Fruit fly (Drosophila melanogaster): ENCODE measurements around the gene Prestin.

Gene Prestin

dm6 chr3L:17956369-17957007, 48.9 kb upstream of the Prestin start (continued):
- TF ChIP-seq CG8290 (GFP tag; optimal IDR thresholded peaks at IDR 0.05) (no peak), CG8290 (tag; optimal IDR thresholded peaks at IDR 0.05) (peak in 1 of 2 experiments; percentile 9), HLH3B (GFP tag; IDR thresholded peaks at IDR 0.05) (no peak), ash1 (GFP tag; optimal IDR thresholded peaks at IDR 0.05) (no peak), CG14710 (tag; optimal IDR thresholded peaks at IDR 0.05) (no peak), her (GFP tag; optimal IDR thresholded peaks at IDR 0.05) (no peak), CG3995 (GFP tag; optimal IDR thresholded peaks at IDR 0.05) (no peak), Hmr (GFP tag; optimal IDR thresholded peaks at IDR 0.05) (peak; percentile 17), CG12769 (tag; optimal IDR thresholded peaks at IDR 0.05) (peak; percentile 9), CG11085 (GFP tag; IDR thresholded peaks at IDR 0.05) (0 out of 2 replicates have a peak, but pooled peaks have one; percentile 19), NFAT (GFP tag; IDR thresholded peaks at IDR 0.05) (no peak), br (optimal IDR thresholded peaks at IDR 0.05) (no peak), sc (optimal IDR thresholded peaks at IDR 0.05) (no peak), sc (GFP tag; optimal IDR thresholded peaks at IDR 0.05) (no peak), Fer1 (GFP tag; optimal IDR thresholded peaks at IDR 0.05) (peak; percentile 12), chm (GFP tag; IDR thresholded peaks at IDR 0.05) (0 out of 2 replicates have a peak, but pooled peaks have one; percentile 19), CG1233 (GFP tag; optimal IDR thresholded peaks at IDR 0.05) (no peak), CG18476 (GFP tag; optimal IDR thresholded peaks at IDR 0.05) (no peak), CG32772 (GFP tag; IDR thresholded peaks at IDR 0.05) (no peak), CG31365 (tag; optimal IDR thresholded peaks at IDR 0.05) (no peak), cwo (GFP tag; optimal IDR thresholded peaks at IDR 0.05) (peak; percentile 27), CG15696 (tag; optimal IDR thresholded peaks at IDR 0.05) (no peak), CG13624 (GFP tag; optimal IDR thresholded peaks at IDR 0.05) (no peak), Hr78 (GFP tag; optimal IDR thresholded peaks at IDR 0.05) (peak in 1 of 2 experiments; percentile 25), CG17186 (GFP tag; optimal IDR thresholded peaks at IDR 0.05) (no peak), CG6813 (GFP tag; optimal IDR thresholded peaks at IDR 0.05) (no peak), CG10274 (GFP tag; optimal IDR thresholded peaks at IDR 0.05) (no peak), CG34224 (GFP tag; IDR thresholded peaks at IDR 0.05; ENCODE audit: partially characterized antibody) (no peak), danr (GFP tag; IDR thresholded peaks at IDR 0.05) (no peak), CG17361 (GFP tag; IDR thresholded peaks at IDR 0.05) (no peak), mld (GFP tag; IDR thresholded peaks at IDR 0.05; ENCODE audit: partially characterized antibody) (no peak), yki (optimal IDR thresholded peaks at IDR 0.05) (no peak), Dip2 (GFP tag; IDR thresholded peaks at IDR 0.05) (no peak), al (GFP tag; IDR thresholded peaks at IDR 0.05) (no peak), nerfin-2 (GFP tag; IDR thresholded peaks at IDR 0.05; ENCODE audit: partially characterized antibody) (no peak), ttk (GFP tag; IDR thresholded peaks at IDR 0.05) (no peak), ERR (GFP tag; optimal IDR thresholded peaks at IDR 0.05) (no peak), Dref (GFP tag; IDR thresholded peaks at IDR 0.05) (no peak), zfh1 (GFP tag; IDR thresholded peaks at IDR 0.05) (0 out of 3 replicates have a peak, but pooled peaks have one; percentile 7), ci (GFP tag; IDR thresholded peaks at IDR 0.05) (no peak), CG14441 (GFP tag; IDR thresholded peaks at IDR 0.05) (no peak), CG12942 (GFP tag; optimal IDR thresholded peaks at IDR 0.05) (no peak), CG3163 (GFP tag; optimal IDR thresholded peaks at IDR 0.05) (no peak), CG17612 (GFP tag; IDR thresholded peaks at IDR 0.05) (no peak), CG6765 (GFP tag; optimal IDR thresholded peaks at IDR 0.05) (peak; percentile 0), dm (GFP tag; optimal IDR thresholded peaks at IDR 0.05) (no peak), CG3281 (GFP tag; optimal IDR thresholded peaks at IDR 0.05) (peak; percentile 9), E2f1 (GFP tag; IDR thresholded peaks at IDR 0.05) (no peak), CG18599 (GFP tag; optimal IDR thresholded peaks at IDR 0.05) (peak; percentile 37), sd (tag; optimal IDR thresholded peaks at IDR 0.05) (peak; percentile 42), CG12236 (GFP tag; optimal IDR thresholded peaks at IDR 0.05) (no peak)
